Fruit fly (Drosophila melanogaster): Measurements from ENCODE around the gene CG14182.
A peak's percentile ranks its signal among the peaks of the same experiment; 100 is the strongest.

- TF ChIP-seq CrebA (GFP tag; optimal IDR thresholded peaks at IDR 0.05; ENCODE audit: borderline replicate concordance) (no peak), fru (GFP tag; optimal IDR thresholded peaks at IDR 0.05) (no peak), CG32264 (GFP tag; optimal IDR thresholded peaks at IDR 0.05) (no peak), Hr83 (GFP tag; optimal IDR thresholded peaks at IDR 0.05; ENCODE audit: poor library complexity, severe bottlenecking) (peak; percentile 11), psq (GFP tag; optimal IDR thresholded peaks at IDR 0.05) (no peak), ey (GFP tag; optimal IDR thresholded peaks at IDR 0.05) (no peak), rgr (GFP tag; optimal IDR thresholded peaks at IDR 0.05) (no peak), sage (GFP tag; optimal IDR thresholded peaks at IDR 0.05) (no peak), Sp1 (GFP tag; optimal IDR thresholded peaks at IDR 0.05) (no peak), Mio (GFP tag; optimal IDR thresholded peaks at IDR 0.05) (no peak)
These were observed 40.6 kb downstream of the CG14182 start, which contains the start of gene Ac76E for dm6 chr3L:19939024-19939423.

Data from whole organism, wandering third instar larva.